Worm (Caenorhabditis elegans) whole organism, mixed stage, embryonic: ENCODE measurements around the gene C49H3.6.

Experiments
- bed-3 ChIP-seq: fragments of 200-800 bp; sonication (Bioruptor generic); optimal IDR thresholded peaks from 3 replicates; lab custom pipeline; 2018; ENCODE audit warnings: mild to moderate bottlenecking, missing genetic modification characterization, moderate library complexity, missing compliant biosample characterization
- blmp-1 ChIP-seq: fragments of 150-350 bp; optimal IDR thresholded peaks from 2 replicates; lab custom pipeline; 2014; ENCODE audit warnings: missing biosample characterization, missing genetic modification characterization
- ceh-39 ChIP-seq: fragments of 150-350 bp; optimal IDR thresholded peaks from 2 replicates; lab custom pipeline; 2014; ENCODE audit warnings: missing biosample characterization, missing genetic modification characterization
- ceh-43 ChIP-seq: fragments of 200-800 bp; sonication (Bioruptor generic); optimal IDR thresholded peaks from 2 replicates; lab custom pipeline; 2018; ENCODE audit warnings: mild to moderate bottlenecking, missing genetic modification characterization, moderate library complexity, missing compliant biosample characterization
- ces-1 ChIP-seq: fragments of 150-350 bp; optimal IDR thresholded peaks from 2 replicates; lab custom pipeline; 2014; ENCODE audit warnings: missing biosample characterization, missing genetic modification reagents, missing genetic modification characterization
- cnd-1 ChIP-seq: fragments of 200-800 bp; sonication (Bioruptor generic); optimal IDR thresholded peaks from 2 replicates; lab custom pipeline; 2018; ENCODE audit warnings: mild to moderate bottlenecking, missing genetic modification characterization, missing compliant biosample characterization
- elt-1 ChIP-seq: sonication (generic microtip); optimal IDR thresholded peaks from 2 replicates; lab custom pipeline; 2017; ENCODE audit warnings: missing genetic modification characterization, mild to moderate bottlenecking, missing compliant biosample characterization, antibody characterized with exemption, moderate library complexity, borderline replicate concordance; ENCODE audit not compliant: insufficient read depth
- elt-3 ChIP-seq: fragments of 150-350 bp; optimal IDR thresholded peaks from 2 replicates; lab custom pipeline; 2014; ENCODE audit warnings: missing biosample characterization, missing genetic modification characterization
- flh-1 ChIP-seq: fragments of 200-800 bp; sonication (Bioruptor generic); optimal IDR thresholded peaks from 2 replicates; lab custom pipeline; 2018; ENCODE audit warnings: mild to moderate bottlenecking, missing genetic modification characterization, moderate library complexity, missing compliant biosample characterization
- ham-2 ChIP-seq: fragments of 200-800 bp; sonication (Bioruptor generic); optimal IDR thresholded peaks from 2 replicates; lab custom pipeline; 2018; ENCODE audit warnings: mild to moderate bottlenecking, missing genetic modification characterization, missing compliant biosample characterization
- hlh-1 ChIP-seq: fragments of 150-350 bp; optimal IDR thresholded peaks from 2 replicates; lab custom pipeline; 2014; ENCODE audit warnings: missing biosample characterization, missing genetic modification reagents, missing genetic modification characterization
- lin-13 ChIP-seq: fragments of 150-350 bp; optimal IDR thresholded peaks from 2 replicates; lab custom pipeline; 2014; ENCODE audit warnings: missing biosample characterization, missing genetic modification characterization
- lin-32 ChIP-seq: fragments of 200-800 bp; sonication (Bioruptor generic); optimal IDR thresholded peaks from 2 replicates; lab custom pipeline; 2018; ENCODE audit warnings: mild to moderate bottlenecking, missing genetic modification characterization, missing compliant biosample characterization
- lsy-2 ChIP-seq: fragments of 150-350 bp; optimal IDR thresholded peaks from 2 replicates; lab custom pipeline; 2014; ENCODE audit warnings: missing biosample characterization, missing genetic modification characterization
- mab-5 ChIP-seq: fragments of 150-350 bp; optimal IDR thresholded peaks from 2 replicates; lab custom pipeline; 2014; ENCODE audit warnings: missing biosample characterization, missing genetic modification characterization
- mep-1 ChIP-seq: fragments of 150-350 bp; optimal IDR thresholded peaks from 2 replicates; lab custom pipeline; 2017; ENCODE audit warnings: missing biosample characterization, missing genetic modification reagents, missing genetic modification characterization, inconsistent platforms
- mls-2 ChIP-seq: sonication (generic microtip); optimal IDR thresholded peaks from 2 replicates; lab custom pipeline; 2016; ENCODE audit warnings: mild to moderate bottlenecking, missing genetic modification characterization, moderate library complexity, missing compliant biosample characterization
- nhr-12 ChIP-seq: fragments of 150-350 bp; optimal IDR thresholded peaks from 2 replicates; lab custom pipeline; 2014; ENCODE audit warnings: missing biosample characterization, missing genetic modification characterization
- nhr-2 ChIP-seq: fragments of 150-350 bp; optimal IDR thresholded peaks from 2 replicates; lab custom pipeline; 2014; ENCODE audit warnings: missing biosample characterization, missing genetic modification characterization
- nhr-237 ChIP-seq: fragments of 150-350 bp; optimal IDR thresholded peaks from 2 replicates; lab custom pipeline; 2014; ENCODE audit warnings: missing biosample characterization, missing genetic modification characterization
- nhr-28 ChIP-seq: fragments of 150-350 bp; optimal IDR thresholded peaks from 2 replicates; lab custom pipeline; 2014; ENCODE audit warnings: missing biosample characterization, missing genetic modification characterization
- nhr-76 ChIP-seq: sonication (generic microtip); optimal IDR thresholded peaks from 2 replicates; lab custom pipeline; 2017; ENCODE audit warnings: missing biosample characterization, missing genetic modification characterization
- pha-4 ChIP-seq: fragments of 150-350 bp; optimal IDR thresholded peaks from 2 replicates; lab custom pipeline; 2018; ENCODE audit warnings: missing biosample characterization, missing genetic modification reagents, missing genetic modification characterization
- sem-2 ChIP-seq: fragments of 200-800 bp; sonication (Bioruptor generic); optimal IDR thresholded peaks from 2 replicates; lab custom pipeline; 2018; ENCODE audit warnings: mild to moderate bottlenecking, missing genetic modification characterization, missing compliant biosample characterization
- snpc-4 ChIP-seq: fragments of 150-350 bp; optimal IDR thresholded peaks from 2 replicates; lab custom pipeline; 2014; ENCODE audit warnings: missing biosample characterization, missing genetic modification characterization
- sptf-1 ChIP-seq: sonication (generic microtip); optimal IDR thresholded peaks from 2 replicates; lab custom pipeline; 2017; ENCODE audit warnings: mild to moderate bottlenecking, missing genetic modification characterization, moderate library complexity, missing compliant biosample characterization
- tbx-8 ChIP-seq: fragments of 200-800 bp; sonication (Bioruptor generic); optimal IDR thresholded peaks from 2 replicates; lab custom pipeline; 2018; ENCODE audit warnings: mild to moderate bottlenecking, missing genetic modification characterization, moderate library complexity, missing compliant biosample characterization
- unc-120 ChIP-seq: sonication (generic microtip); optimal IDR thresholded peaks from 2 replicates; lab custom pipeline; 2017; ENCODE audit warnings: missing genetic modification characterization, missing compliant biosample characterization; ENCODE audit not compliant: poor library complexity, severe bottlenecking
- unc-39 ChIP-seq: fragments of 150-350 bp; optimal IDR thresholded peaks from 2 replicates; lab custom pipeline; 2014; ENCODE audit warnings: missing biosample characterization, missing genetic modification characterization
- unc-62 ChIP-seq: fragments of 150-350 bp; optimal IDR thresholded peaks from 2 replicates; lab custom pipeline; 2014; ENCODE audit warnings: missing biosample characterization, missing genetic modification reagents, missing genetic modification characterization
- zip-8 ChIP-seq: fragments of 150-350 bp; optimal IDR thresholded peaks from 2 replicates; lab custom pipeline; 2014; ENCODE audit warnings: missing biosample characterization, missing genetic modification characterization
- ztf-11 ChIP-seq: fragments of 150-350 bp; optimal IDR thresholded peaks from 2 replicates; lab custom pipeline; 2014; ENCODE audit warnings: missing biosample characterization, missing genetic modification characterization

C49H3.6 gene

DNA sequence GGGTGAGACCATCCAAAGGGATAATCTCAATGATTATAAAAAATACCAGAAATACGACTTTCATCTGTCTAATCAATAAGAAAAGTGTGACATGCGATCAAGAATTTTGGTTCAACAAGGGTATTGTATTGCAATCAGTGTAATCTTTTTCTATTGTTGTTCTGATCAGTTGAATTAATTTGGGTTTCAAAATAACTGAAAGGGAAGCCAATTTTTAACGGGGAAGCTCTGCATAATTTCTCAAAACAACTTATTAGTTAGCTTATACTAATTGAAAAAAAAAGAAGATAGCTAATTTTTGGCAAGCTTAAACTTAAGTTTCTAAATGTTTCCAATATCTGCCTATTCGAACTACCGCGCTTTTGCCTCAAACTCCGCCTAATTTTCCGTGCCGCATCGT is 23.7 kb downstream of the C49H3.6 start, which contains the start of gene C49H3.12:
C49H3.12 (minus strand) TSS at position 101 of the 400 bp plus-strand sequence.
- no peak for TF ChIP-seq flh-1
- TF ChIP-seq cnd-1 = no peak

DNA sequence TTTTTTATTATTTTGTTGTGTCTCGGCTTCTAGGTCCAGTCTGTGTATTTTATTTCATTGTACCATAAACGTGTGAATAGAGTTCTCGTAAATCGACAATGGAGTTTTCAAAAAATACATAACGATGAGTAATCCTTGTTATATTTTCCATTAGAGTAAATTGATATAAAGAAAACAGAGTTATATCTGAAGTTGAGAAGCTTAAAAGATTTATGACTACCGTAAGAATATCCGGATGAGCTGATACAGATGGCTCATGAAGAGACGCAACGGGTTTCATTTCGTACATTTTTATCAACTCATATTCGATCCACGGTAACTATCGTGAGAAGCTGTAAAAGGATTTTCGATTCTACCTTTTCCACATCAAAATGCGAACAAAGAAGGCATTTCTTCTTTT is 24.3 kb downstream of the C49H3.6 start, which contains the start of gene gcy-8:
gcy-8 (plus strand) TSS at position 301 of the 400 bp plus-strand sequence.
- TF ChIP-seq blmp-1 (tag; lab: Kevin White, UChicago) (no peak), nhr-76 (no peak), unc-62 (GFP tag; lab: Kevin White, UChicago) (no peak), cnd-1 (no peak), unc-120 (no peak), sptf-1 (tag; lab: Kevin White, UChicago) (no peak), ceh-43 (GFP tag; lab: Kevin White, UChicago) (no peak), bed-3 (no peak), nhr-12 (no peak), flh-1 (no peak), elt-1 (no peak), hlh-1 (tag; lab: Kevin White, UChicago) (no peak), lin-32 (GFP tag; lab: Kevin White, UChicago) (no peak), nhr-237 (tag; lab: Kevin White, UChicago) (no peak), ces-1 (no peak), unc-39 (no peak), sem-2 (no peak), mep-1 (tag; lab: Kevin White, UChicago) (no peak), pha-4 (no peak), ceh-39 (tag; lab: Kevin White, UChicago) (no peak)

DNA sequence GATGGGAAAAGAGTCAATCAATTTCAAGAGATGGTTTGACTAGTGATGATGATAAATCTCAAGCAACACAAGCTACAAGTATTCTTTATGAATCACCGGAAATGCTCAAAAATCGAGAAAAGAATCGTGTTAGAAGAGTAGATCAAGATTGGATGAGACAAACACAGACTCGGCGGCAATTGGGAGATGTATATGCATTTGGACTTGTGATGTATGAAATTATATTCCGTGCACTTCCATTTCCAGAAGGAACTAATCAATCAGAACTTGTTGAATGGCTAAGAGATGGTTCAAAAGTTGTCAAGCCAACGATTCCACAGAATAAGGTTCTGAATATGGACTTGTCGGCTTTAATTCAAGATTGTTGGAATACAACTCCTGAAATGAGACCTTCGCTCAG is 28.3 kb downstream of the C49H3.6 start:
- TF ChIP-seq blmp-1 (tag; lab: Kevin White, UChicago) = no peak
- no peak for TF ChIP-seq zip-8
- TF ChIP-seq sem-2 = no peak
- no peak for TF ChIP-seq unc-120
- TF ChIP-seq unc-39 = no peak
- no peak for TF ChIP-seq ceh-39 (tag; lab: Kevin White, UChicago)
- no peak for TF ChIP-seq nhr-12
- no peak for TF ChIP-seq lin-32 (GFP tag; lab: Kevin White, UChicago)
- TF ChIP-seq ham-2 = no peak
- no peak for TF ChIP-seq ztf-11 (tag; lab: Kevin White, UChicago)
- no peak for TF ChIP-seq nhr-28 (tag; lab: Kevin White, UChicago)
- TF ChIP-seq hlh-1 (tag; lab: Kevin White, UChicago) = no peak
- no peak for TF ChIP-seq nhr-76
- TF ChIP-seq tbx-8 (GFP tag; lab: Kevin White, UChicago) = no peak
- no peak for TF ChIP-seq ceh-43 (GFP tag; lab: Kevin White, UChicago)
- TF ChIP-seq elt-3 (tag; lab: Kevin White, UChicago) = no peak

DNA sequence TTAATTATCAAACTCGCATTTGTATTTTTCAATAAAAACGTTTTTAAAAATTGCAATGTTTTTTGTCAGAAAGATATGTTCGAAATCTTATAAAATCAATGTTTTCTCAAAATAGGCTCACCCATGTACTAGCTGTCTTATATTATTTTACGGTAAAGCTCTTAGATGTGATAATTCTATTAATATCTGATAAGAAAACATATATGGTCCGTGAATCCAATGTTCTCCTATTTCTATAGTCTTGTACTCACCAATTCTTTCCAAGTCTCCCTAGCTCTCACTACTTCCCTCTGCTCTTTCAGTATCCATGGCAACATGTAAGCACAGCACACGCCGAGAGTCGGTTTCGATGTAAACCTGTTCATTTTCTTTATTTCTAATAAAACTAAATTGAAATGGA is 30.2 kb downstream of the C49H3.6 start, which contains the start of gene bbs-2:
bbs-2 (plus strand) TSS at position 301 of the 400 bp plus-strand sequence.
- no peak for TF ChIP-seq ceh-43 (GFP tag; lab: Kevin White, UChicago)
- no peak for TF ChIP-seq mls-2 (tag; lab: Kevin White, UChicago)
- TF ChIP-seq nhr-76 = no peak
- no peak for TF ChIP-seq bed-3
- TF ChIP-seq ceh-39 (tag; lab: Kevin White, UChicago) = no peak
- TF ChIP-seq lin-32 (GFP tag; lab: Kevin White, UChicago) = no peak
- no peak for TF ChIP-seq unc-120
- no peak for TF ChIP-seq elt-3 (tag; lab: Kevin White, UChicago)
- TF ChIP-seq hlh-1 (tag; lab: Kevin White, UChicago) = no peak
- no peak for TF ChIP-seq nhr-12
- TF ChIP-seq flh-1 = no peak
- no peak for TF ChIP-seq snpc-4 (tag; lab: Kevin White, UChicago)
- TF ChIP-seq nhr-2 (tag; lab: Kevin White, UChicago) = no peak
- no peak for TF ChIP-seq zip-8
- TF ChIP-seq cnd-1 = no peak
- TF ChIP-seq elt-1 = no peak
- TF ChIP-seq mep-1 (tag; lab: Kevin White, UChicago) = no peak
- no peak for TF ChIP-seq mab-5 (tag; lab: Kevin White, UChicago)
- no peak for TF ChIP-seq ztf-11 (tag; lab: Kevin White, UChicago)
- no peak for TF ChIP-seq unc-62 (GFP tag; lab: Kevin White, UChicago)

DNA sequence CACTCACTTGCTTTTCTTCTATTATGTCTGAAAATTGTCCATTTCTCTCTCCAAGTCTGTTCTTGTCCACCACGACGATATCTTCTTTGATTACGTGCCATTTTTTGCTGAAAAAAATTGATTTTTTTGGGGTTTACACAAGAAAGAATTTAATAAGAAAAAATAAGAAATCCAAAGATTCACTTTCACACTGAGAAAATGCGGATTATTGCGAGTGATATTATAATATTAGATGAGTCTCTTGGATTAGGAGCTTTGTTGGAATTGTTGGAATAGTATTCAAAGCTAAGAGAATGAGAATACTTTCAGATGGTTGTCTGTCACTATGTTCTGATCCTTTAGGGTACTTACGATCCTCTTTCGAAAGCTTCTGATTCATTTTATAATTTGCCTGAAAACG is 35.3 kb downstream of the C49H3.6 start, which contains the start of gene F20D12.7:
F20D12.7 (minus strand) TSS at position 101 of the 400 bp plus-strand sequence.
- TF ChIP-seq nhr-237 (tag; lab: Kevin White, UChicago) (no peak), lsy-2 (no peak), lin-13 (no peak), mab-5 (tag; lab: Kevin White, UChicago) (no peak), pha-4 (no peak), nhr-2 (tag; lab: Kevin White, UChicago) (no peak), cnd-1 (no peak), ceh-43 (GFP tag; lab: Kevin White, UChicago) (no peak), mep-1 (tag; lab: Kevin White, UChicago) (no peak), sem-2 (no peak), nhr-28 (tag; lab: Kevin White, UChicago) (no peak), nhr-76 (no peak), bed-3 (no peak)
